Worm (Caenorhabditis elegans): ENCODE results near the gene irld-25.

Gene irld-25

DNA sequence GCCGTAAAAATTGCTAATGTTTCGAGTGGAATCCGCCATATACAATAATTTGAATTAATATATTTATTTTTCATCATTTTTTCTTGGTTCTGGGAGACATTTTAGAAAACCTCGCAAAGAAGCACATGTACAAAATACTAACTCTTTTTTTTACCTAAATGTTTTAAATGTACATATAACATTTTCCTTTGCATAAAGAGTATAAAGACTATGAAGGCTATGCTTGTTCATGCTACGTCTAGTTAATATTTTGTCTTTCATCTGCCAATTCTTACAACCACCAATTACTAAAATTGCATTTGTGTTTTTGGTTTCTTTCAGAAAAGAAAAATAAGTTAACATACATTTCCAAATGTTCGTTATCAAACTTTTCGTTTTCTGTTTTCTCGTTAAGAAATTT, at the start of gene irld-25:
Gene irld-25, plus strand, starts transcription at position 301 of the 400 bp plus-strand sequence.
- TF ChIP-seq ceh-2 (tag; optimal IDR thresholded peaks at IDR 0.05): no peak
- no peak for TF ChIP-seq ref-2 (tag; optimal IDR thresholded peaks at IDR 0.05)
- no peak for TF ChIP-seq ceh-45 (GFP tag; IDR thresholded peaks at IDR 0.05)

DNA sequence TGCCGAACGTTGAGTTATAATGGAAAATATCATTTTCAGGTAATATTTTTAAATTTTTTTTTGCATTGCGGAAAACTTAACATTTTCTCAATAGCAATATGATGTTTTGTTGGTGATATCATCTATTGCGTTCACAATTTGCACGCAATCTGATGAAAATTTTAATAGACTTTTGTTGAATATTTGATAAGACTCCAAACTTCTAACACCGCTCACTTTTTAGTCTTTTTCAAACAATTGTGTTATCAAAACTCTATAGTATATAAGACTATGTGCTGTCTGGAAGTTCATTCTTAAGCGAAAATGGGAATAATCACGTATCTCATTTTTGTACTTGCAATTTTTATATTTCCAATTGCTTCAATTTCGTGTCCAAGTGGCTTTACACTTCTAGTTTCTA, 46.0 kb upstream of the irld-25 start, which contains the start of gene clec-47:
Gene clec-47, plus strand, starts transcription at position 301 of the 400 bp plus-strand sequence.
- no peak for TF ChIP-seq pat-9 (tag; optimal IDR thresholded peaks at IDR 0.05)
- no peak for TF ChIP-seq unc-3 (GFP tag; conservative IDR thresholded peaks at IDR 0.05)
- TF ChIP-seq unc-3 (tag; optimal IDR thresholded peaks at IDR 0.05): no peak
- TF ChIP-seq ceh-22 (tag; optimal IDR thresholded peaks at IDR 0.05): no peak
- TF ChIP-seq sox-2 (GFP tag; IDR thresholded peaks at IDR 0.05): no peak
- TF ChIP-seq pha-4 (tag; optimal IDR thresholded peaks at IDR 0.05): no peak
- no peak for TF ChIP-seq tbx-7 (tag; optimal IDR thresholded peaks at IDR 0.05)
- TF ChIP-seq eyg-1 (tag; optimal IDR thresholded peaks at IDR 0.05): no peak
- no peak for TF ChIP-seq F13H6.1 (tag; optimal IDR thresholded peaks at IDR 0.05)
- no peak for TF ChIP-seq hlh-15 (tag; optimal IDR thresholded peaks at IDR 0.05)
- TF ChIP-seq ceh-45 (GFP tag; IDR thresholded peaks at IDR 0.05): no peak
- no peak for TF ChIP-seq nhr-232 (tag; optimal IDR thresholded peaks at IDR 0.05)

DNA sequence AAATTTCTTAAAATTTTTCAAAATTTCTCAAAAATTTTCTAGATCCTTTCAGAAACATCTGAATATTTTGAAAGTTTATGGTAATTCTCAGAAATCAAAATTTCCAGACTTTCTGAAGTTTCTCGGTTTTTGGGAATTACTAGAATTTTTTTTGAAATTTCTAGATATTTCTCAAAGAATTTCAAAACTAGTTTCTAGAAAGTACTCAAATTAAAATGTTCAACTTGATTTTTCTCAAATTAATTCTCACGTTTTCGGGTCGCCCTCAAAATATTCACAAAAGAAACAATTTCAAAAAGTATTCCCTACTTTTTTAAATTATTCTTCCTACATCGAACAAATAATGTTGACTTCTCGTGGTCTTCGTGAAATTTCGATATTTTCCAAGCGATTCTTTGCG, 41.7 kb upstream of the irld-25 start, which contains the start of gene T09F5.10:
Gene T09F5.10, plus strand, starts transcription at position 301 of the 400 bp plus-strand sequence.
- no peak for TF ChIP-seq madf-2 (tag; optimal IDR thresholded peaks at IDR 0.05)
- no peak for TF ChIP-seq ceh-34 (tag; optimal IDR thresholded peaks at IDR 0.05)
- no peak for TF ChIP-seq sox-2 (GFP tag; IDR thresholded peaks at IDR 0.05)
- no peak for TF ChIP-seq fkh-10 (GFP tag; optimal IDR thresholded peaks at IDR 0.05)
- TF ChIP-seq F13H6.1 (tag; optimal IDR thresholded peaks at IDR 0.05): no peak
- TF ChIP-seq npax-4 (tag; optimal IDR thresholded peaks at IDR 0.05): no peak
- TF ChIP-seq unc-55 (GFP tag; optimal IDR thresholded peaks at IDR 0.05): no peak

DNA sequence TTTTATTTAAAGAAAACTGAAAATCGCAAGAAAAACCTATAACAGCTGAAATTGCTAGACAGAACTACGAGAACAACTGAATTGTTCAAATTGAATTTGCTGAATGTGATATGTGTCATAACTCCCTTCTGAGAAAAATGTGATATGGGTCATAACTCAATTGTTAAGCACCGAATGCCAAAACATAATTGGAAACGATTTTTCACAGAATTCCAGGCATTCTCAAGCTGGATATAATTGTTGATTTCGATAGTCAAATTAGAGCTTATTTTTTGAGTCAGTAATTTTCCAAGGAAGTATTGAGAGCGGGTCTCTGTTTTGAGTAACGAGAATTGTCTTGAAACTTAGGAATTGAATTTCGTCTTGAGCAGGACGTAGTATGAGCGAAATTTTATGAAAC, 39.5 kb upstream of the irld-25 start:
- TF ChIP-seq pat-9 (tag; optimal IDR thresholded peaks at IDR 0.05) (no peak), T23F11.4 (GFP tag; optimal IDR thresholded peaks at IDR 0.05) (no peak), ceh-9 (tag; optimal IDR thresholded peaks at IDR 0.05) (no peak)

DNA sequence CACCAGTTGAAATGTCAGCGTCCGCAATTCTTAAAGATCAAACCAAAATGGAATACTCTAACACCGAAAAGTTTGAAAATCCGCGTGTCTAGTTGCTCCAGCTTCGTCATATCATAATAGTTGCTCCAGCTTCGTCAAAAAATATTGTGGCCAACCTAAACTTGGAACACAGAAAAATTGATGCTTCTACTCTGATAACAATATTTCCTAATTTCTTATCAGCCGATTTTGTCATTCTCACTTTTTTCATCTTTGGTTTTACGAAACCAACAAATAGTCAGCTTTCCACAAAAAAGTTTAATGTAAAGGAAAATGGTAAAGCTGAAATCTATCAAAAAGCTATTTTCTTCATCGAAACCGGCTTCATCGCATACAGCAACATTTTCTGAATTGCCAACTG, 39.0 kb upstream of the irld-25 start, which contains the start of gene fbxa-84:
Gene fbxa-84, plus strand, starts transcription at position 34 of the 400 bp plus-strand sequence.
- TF ChIP-seq unc-86 (tag; optimal IDR thresholded peaks at IDR 0.05) (no peak), rnt-1 (tag; optimal IDR thresholded peaks at IDR 0.05) (no peak), tbx-7 (tag; optimal IDR thresholded peaks at IDR 0.05) (no peak), ceh-18 (tag; optimal IDR thresholded peaks at IDR 0.05) (no peak), lim-6 (tag; optimal IDR thresholded peaks at IDR 0.05) (no peak), ceh-14 (tag; optimal IDR thresholded peaks at IDR 0.05) (no peak), ceh-6 (GFP tag; optimal IDR thresholded peaks at IDR 0.05) (no peak), Y22D7AL.16 (tag; optimal IDR thresholded peaks at IDR 0.05) (no peak), F13H6.1 (tag; optimal IDR thresholded peaks at IDR 0.05) (no peak)

DNA sequence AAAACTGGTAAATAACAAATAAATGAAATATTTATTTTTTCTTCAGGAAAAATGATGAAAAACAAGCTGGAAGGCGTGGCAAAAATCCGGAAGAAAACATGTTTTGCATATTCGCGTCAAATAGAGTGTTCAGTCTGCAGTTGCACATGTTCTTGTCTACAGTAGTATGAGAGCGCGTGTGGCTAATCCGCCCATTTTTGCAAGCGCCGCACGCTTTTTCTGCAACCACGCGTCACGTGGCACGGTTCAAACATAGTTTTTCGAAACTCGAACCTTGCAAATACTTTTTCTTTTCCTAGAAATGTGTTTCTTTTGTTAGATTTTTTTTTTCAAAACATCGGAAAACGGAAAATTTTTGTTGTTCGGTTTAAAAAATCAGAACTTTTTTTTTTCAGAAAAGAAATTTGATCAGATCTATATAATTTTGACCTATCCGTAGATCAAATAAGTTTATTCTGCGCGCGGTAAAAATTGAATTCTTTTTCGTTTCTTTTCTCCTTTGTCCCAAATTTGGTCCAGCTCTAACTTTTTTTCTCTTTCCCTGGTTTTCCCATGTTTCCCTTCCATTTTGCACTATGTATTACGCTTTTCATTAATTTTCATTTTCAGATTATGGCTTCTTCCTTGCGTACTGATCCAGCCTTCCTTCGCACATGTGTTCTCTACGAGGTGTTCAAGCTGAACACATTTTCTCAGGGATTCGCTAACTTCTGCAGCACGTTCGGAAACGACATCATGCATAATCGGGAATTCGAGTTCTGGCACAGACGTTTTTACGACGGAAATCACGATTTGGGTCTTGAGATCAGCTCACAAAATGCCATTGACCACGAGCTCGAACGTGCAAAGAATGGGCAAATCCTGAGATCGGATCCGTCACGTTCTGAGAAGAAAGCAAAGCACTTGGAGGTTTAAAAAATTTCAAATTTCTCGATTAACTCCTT, 37.1 kb upstream of the irld-25 start, which contains the start of gene Y75B12B.1:
Gene Y75B12B.1, plus strand, starts transcription at position 603 of the 944 bp plus-strand sequence.
- TF ChIP-seq unc-42 (tag; optimal IDR thresholded peaks at IDR 0.05) (no peak), pqm-1 (tag; optimal IDR thresholded peaks at IDR 0.05) (no peak), tbx-2 (tag; optimal IDR thresholded peaks at IDR 0.05) (no peak)
